Fruit fly (Drosophila melanogaster) Kc167 (cell line): ENCODE data around the gene CG42857.

Source experiments
- Sin3A ChIP-seq: fragments of >200 bp; optimal IDR thresholded peaks from 2 replicates; lab custom pipeline; 2018; ENCODE audit warnings: missing external identifiers
- insv ChIP-seq: fragments of >200 bp; optimal IDR thresholded peaks from 3 replicates; lab custom pipeline; 2018; ENCODE audit warnings: missing external identifiers

DNA sequence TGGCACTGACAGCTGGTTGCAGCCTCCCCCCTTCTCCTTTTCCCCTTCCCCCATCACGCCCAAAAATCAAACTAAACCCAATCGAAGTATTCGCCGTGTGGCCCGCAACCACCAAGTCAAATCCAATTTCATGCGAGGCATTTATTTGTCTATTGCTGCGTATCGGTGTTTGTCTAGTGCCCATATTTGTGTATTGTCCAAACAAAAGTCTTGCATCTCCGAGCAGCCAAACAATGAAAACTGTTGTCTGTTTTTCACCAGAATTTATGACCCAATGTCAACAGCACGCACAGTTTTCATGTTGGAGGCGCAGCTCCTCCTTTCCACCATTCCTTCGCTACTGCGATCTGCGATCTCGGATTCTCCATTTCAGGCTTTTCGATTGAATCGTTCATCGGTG lies 49.0 kb upstream of the CG42857 start:
- TF ChIP-seq insv (lab: Kevin White, UChicago): no peak
- TF ChIP-seq Sin3A: no peak
